Worm (Caenorhabditis elegans): ENCODE data around the gene fbxb-30.

DNA sequence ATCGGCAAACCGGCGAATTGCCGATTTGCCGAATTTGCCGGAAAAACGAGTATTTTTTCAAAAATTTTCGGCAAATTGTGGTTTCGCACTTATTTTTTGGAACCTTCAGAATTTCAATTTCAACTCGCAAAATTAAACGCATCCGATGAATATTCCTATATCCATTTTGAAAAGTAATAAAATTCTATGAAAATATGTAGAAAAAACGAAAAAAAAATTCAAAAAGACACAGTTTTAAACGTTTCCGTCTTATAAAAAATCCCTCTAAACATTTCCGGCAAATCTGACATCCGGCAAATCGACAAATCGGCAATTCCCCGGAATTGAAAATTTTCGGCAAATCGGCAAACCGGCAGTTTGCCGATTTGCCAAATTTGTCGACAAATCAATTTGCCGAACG, 44.4 kb upstream of the fbxb-30 start, which contains the start of gene str-148:
- TF ChIP-seq lin-39 (tag; optimal IDR thresholded peaks at IDR 0.05) (no peak), ceh-82 (tag; optimal IDR thresholded peaks at IDR 0.05) (no peak), ceh-88 (GFP tag; IDR thresholded peaks at IDR 0.05) (no peak), unc-62 (GFP tag; optimal IDR thresholded peaks at IDR 0.05) (no peak), fkh-8 (tag; optimal IDR thresholded peaks at IDR 0.05) (no peak), mdl-1 (tag; optimal IDR thresholded peaks at IDR 0.05) (no peak), ceh-90 (tag; optimal IDR thresholded peaks at IDR 0.05) (no peak), nhr-11 (tag; optimal IDR thresholded peaks at IDR 0.05) (no peak), nhr-47 (tag; optimal IDR thresholded peaks at IDR 0.05) (no peak), zag-1 (tag; optimal IDR thresholded peaks at IDR 0.05) (no peak), elt-3 (tag; optimal IDR thresholded peaks at IDR 0.05) (no peak), lin-35 (GFP tag; optimal IDR thresholded peaks at IDR 0.05) (no peak)

Data from whole organism, L1 larva.